Fruit fly (Drosophila melanogaster) Kc167 (cell line): Measurements from ENCODE around the gene Spn28Dc.

Experiments
- Myc ChIP-seq: fragments of >200 bp; optimal IDR thresholded peaks from 2 replicates; lab custom pipeline; 2017; ENCODE audit warnings: missing external identifiers
- Sin3A ChIP-seq: fragments of >200 bp; optimal IDR thresholded peaks from 2 replicates; lab custom pipeline; 2018; ENCODE audit warnings: missing external identifiers
- h ChIP-seq: fragments of >200 bp; optimal IDR thresholded peaks from 3 replicates; lab custom pipeline; 2018; ENCODE audit warnings: missing external identifiers
- insv ChIP-seq: fragments of >200 bp; optimal IDR thresholded peaks from 3 replicates; lab custom pipeline; 2018; ENCODE audit warnings: missing external identifiers
- psq ChIP-seq: fragments of >200 bp; optimal IDR thresholded peaks from 2 replicates; lab custom pipeline; 2017; ENCODE audit warnings: missing external identifiers

- TF ChIP-seq psq (lab: Kevin White, UChicago) (no peak), insv (lab: Kevin White, UChicago) (no peak), Myc (lab: Kevin White, UChicago) (no peak), h (no peak), Sin3A (no peak)
Observed at dm6 chr2L:7984059-7984800, 22.8 kb downstream of the Spn28Dc start, which contains the start of gene Snoo.
